Worm (Caenorhabditis elegans) whole organism, L3 larva: ENCODE results near the gene srw-117.

Source experiments
- ceh-82 ChIP-seq: fragments of 150-350 bp; optimal IDR thresholded peaks from 2 replicates; lab custom pipeline; 2014; ENCODE audit warnings: missing biosample characterization, missing genetic modification characterization
- elt-2 ChIP-seq: sonication (generic microtip); optimal IDR thresholded peaks from 2 replicates; lab custom pipeline; 2016; ENCODE audit warnings: missing genetic modification reagents, mild to moderate bottlenecking, missing genetic modification characterization, missing compliant biosample characterization
- elt-3 ChIP-seq, 3 experiments: fragments of 150-350 bp in 1 of 3; sonication (generic microtip) in 2 of 3; optimal IDR thresholded peaks; 2 replicates in 2 of 3; 4 replicates in 1 of 3; lab custom pipeline; 2014 to 2017; ENCODE audit warnings: missing biosample characterization in 3 of 3, missing genetic modification characterization in 3 of 3
- nhr-12 ChIP-seq: fragments of 150-350 bp; optimal IDR thresholded peaks from 2 replicates; lab custom pipeline; 2014; ENCODE audit warnings: missing biosample characterization, missing genetic modification characterization
- nhr-23 ChIP-seq: fragments of 150-350 bp; optimal IDR thresholded peaks from 2 replicates; lab custom pipeline; 2014; ENCODE audit warnings: missing biosample characterization, missing genetic modification reagents, missing genetic modification characterization
- nhr-28 ChIP-seq: fragments of 150-350 bp; optimal IDR thresholded peaks from 2 replicates; lab custom pipeline; 2014; ENCODE audit warnings: missing biosample characterization, missing genetic modification characterization
- nhr-76 ChIP-seq: fragments of 150-350 bp; sonication (generic microtip); optimal IDR thresholded peaks from 5 replicates; lab custom pipeline; 2014; ENCODE audit warnings: missing biosample characterization, missing genetic modification characterization
- pha-4 ChIP-seq: fragments of 150-350 bp; optimal IDR thresholded peaks from 2 replicates; lab custom pipeline; 2014; ENCODE audit warnings: missing biosample characterization, missing genetic modification reagents, missing genetic modification characterization
- snpc-4 ChIP-seq: fragments of 150-350 bp; optimal IDR thresholded peaks from 2 replicates; lab custom pipeline; 2014; ENCODE audit warnings: missing biosample characterization, missing genetic modification characterization
- tbx-2 ChIP-seq: sonication (generic microtip); optimal IDR thresholded peaks from 2 replicates; lab custom pipeline; 2016; ENCODE audit warnings: mild to moderate bottlenecking, missing genetic modification characterization, missing compliant biosample characterization
- unc-62 ChIP-seq: fragments of 150-350 bp; sonication (generic microtip); optimal IDR thresholded peaks from 4 replicates; lab custom pipeline; 2014; ENCODE audit warnings: missing biosample characterization, missing genetic modification reagents, missing genetic modification characterization
- ztf-11 ChIP-seq: fragments of 150-350 bp; optimal IDR thresholded peaks from 2 replicates; lab custom pipeline; 2014; ENCODE audit warnings: missing biosample characterization, missing genetic modification characterization

DNA sequence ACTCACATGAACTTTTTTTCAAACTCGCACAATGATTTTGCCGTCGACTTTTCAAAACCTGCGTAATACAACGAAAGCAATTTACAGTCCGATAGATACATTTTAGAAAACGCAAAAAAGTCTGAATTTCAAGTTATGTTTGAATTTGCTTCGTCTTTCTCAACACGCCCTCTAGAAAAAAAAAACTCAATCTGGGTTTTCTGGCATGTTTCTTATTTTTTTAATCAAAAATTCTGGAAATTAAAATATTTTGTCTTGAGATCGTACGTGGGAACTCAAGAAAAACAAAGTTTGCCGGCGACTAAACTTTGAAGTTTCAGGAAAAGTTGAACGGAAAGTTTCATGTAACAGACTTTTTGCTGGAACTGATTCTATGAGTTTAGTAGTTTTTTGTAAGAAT lies 10.6 kb upstream of the srw-117 start, which contains the start of gene srw-115:
- TF ChIP-seq tbx-2 (tag; lab: Kevin White, UChicago), result no peak
- no peak for TF ChIP-seq pha-4 (tag; lab: Kevin White, UChicago)
- TF ChIP-seq nhr-76 (tag; lab: Kevin White, UChicago), result no peak
- TF ChIP-seq elt-3 (tag; optimal IDR thresholded peaks at IDR 0.05; lab: Kevin White, UChicago), result no peak
- no peak for TF ChIP-seq elt-2 (tag; lab: Kevin White, UChicago)
- no peak for TF ChIP-seq snpc-4 (tag; lab: Kevin White, UChicago)
- TF ChIP-seq ceh-82, result no peak
- no peak for TF ChIP-seq nhr-28
- no peak for TF ChIP-seq nhr-12 (tag; lab: Kevin White, UChicago)
- TF ChIP-seq ztf-11 (tag; lab: Kevin White, UChicago), result no peak
- TF ChIP-seq nhr-23, result no peak
- TF ChIP-seq unc-62 (GFP tag; lab: Kevin White, UChicago), result no peak
